Fruit fly (Drosophila melanogaster) Kc167 (cell line): Measurements from ENCODE around the gene CG15601.

ENCODE experiments used
- Sin3A ChIP-seq: fragments of >200 bp; optimal IDR thresholded peaks from 2 replicates; lab custom pipeline; 2018; ENCODE audit warnings: missing external identifiers
- h ChIP-seq: fragments of >200 bp; optimal IDR thresholded peaks from 3 replicates; lab custom pipeline; 2018; ENCODE audit warnings: missing external identifiers
- insv ChIP-seq: fragments of >200 bp; optimal IDR thresholded peaks from 3 replicates; lab custom pipeline; 2018; ENCODE audit warnings: missing external identifiers
- psq ChIP-seq: fragments of >200 bp; optimal IDR thresholded peaks from 2 replicates; lab custom pipeline; 2017; ENCODE audit warnings: missing external identifiers
- ttk ChIP-seq: sonication (Bioruptor generic); optimal IDR thresholded peaks from 2 replicates; lab custom pipeline; 2017; ENCODE audit warnings: missing external identifiers

DNA sequence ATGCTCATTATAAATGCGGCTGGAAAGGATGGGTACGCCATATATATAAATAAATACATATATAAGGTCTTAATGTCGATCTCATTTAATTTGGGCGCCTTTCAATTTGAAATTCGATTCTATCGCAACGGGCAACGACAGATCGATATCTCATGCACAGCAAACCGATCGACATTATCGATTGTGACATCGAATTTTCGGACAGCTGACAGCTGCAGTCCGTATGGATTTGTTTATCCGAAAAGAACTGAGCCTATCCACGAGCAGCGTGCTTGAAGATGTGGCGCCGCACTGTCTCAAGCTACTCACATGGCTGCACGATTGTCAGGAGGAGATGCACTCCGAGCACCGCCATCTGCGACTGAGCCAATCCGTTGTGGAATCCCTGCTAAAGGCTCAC, 21.5 kb downstream of the CG15601 start, which contains the start of gene CG8191:
- no peak for TF ChIP-seq psq (lab: Kevin White, UChicago)
- TF ChIP-seq insv (lab: Kevin White, UChicago), result no peak
- TF ChIP-seq Sin3A (lab: Kevin White, UChicago), result no peak
- TF ChIP-seq h, result no peak
- no peak for TF ChIP-seq ttk (lab: Kevin White, UChicago)
